Worm (Caenorhabditis elegans) whole organism, L4 larva: ENCODE measurements around the gene ZK84.1.
A peak's percentile ranks its signal among the peaks of the same experiment; 100 is the strongest.

Source experiments
- F10B5.3 ChIP-seq: sonication (generic microtip); optimal IDR thresholded peaks from 2 replicates; lab custom pipeline; 2016; ENCODE audit warnings: mild to moderate bottlenecking, missing genetic modification characterization, missing compliant biosample characterization
- F44E2.7 ChIP-seq: fragments of 200-800 bp; sonication (Bioruptor generic); IDR thresholded peaks from 2 replicates; pipeline ENCODE4 v2.1.2; 2022; ENCODE audit warnings: missing genetic modification characterization, missing compliant biosample characterization
- Y48G9A.11 ChIP-seq: fragments of 200-800 bp; sonication (Bioruptor generic); IDR thresholded peaks from 2 replicates; pipeline ENCODE4 v1.3.6; 2022; ENCODE audit warnings: missing genetic modification reagents, missing genetic modification characterization, missing compliant biosample characterization
- ZK337.2 ChIP-seq: fragments of 200-800 bp; sonication (Bioruptor generic); IDR thresholded peaks from 2 replicates; pipeline ENCODE4 v1.3.6; 2022; ENCODE audit warnings: missing genetic modification reagents, missing genetic modification characterization, missing compliant biosample characterization
- aha-1 ChIP-seq: fragments of 150-350 bp; peaks from one replicate; lab custom pipeline; 2014; ENCODE audit warnings: missing biosample characterization, missing genetic modification characterization
- ama-1 ChIP-seq: fragments of 150-350 bp; optimal IDR thresholded peaks from 2 replicates; lab custom pipeline; 2014; ENCODE audit warnings: inconsistent platforms, mixed read lengths
- attf-4 ChIP-seq: sonication (generic microtip); optimal IDR thresholded peaks from 3 replicates; lab custom pipeline; 2017; ENCODE audit warnings: missing biosample characterization, missing genetic modification characterization
- ceh-20 ChIP-seq: fragments of 200-800 bp; sonication (Bioruptor generic); IDR thresholded peaks from 2 replicates; pipeline ENCODE4 v1.3.6; 2022; ENCODE audit warnings: missing genetic modification reagents, missing genetic modification characterization, missing compliant biosample characterization
- ceh-28 ChIP-seq: fragments of 150-350 bp; optimal IDR thresholded peaks from 2 replicates; lab custom pipeline; 2014; ENCODE audit warnings: missing biosample characterization, missing genetic modification reagents, missing genetic modification characterization
- ceh-32 ChIP-seq: sonication (generic microtip); optimal IDR thresholded peaks from 2 replicates; lab custom pipeline; 2016; ENCODE audit warnings: mild to moderate bottlenecking, missing genetic modification characterization, missing compliant biosample characterization; ENCODE audit not compliant: poor library complexity
- ceh-44 ChIP-seq: fragments of 200-800 bp; sonication (Bioruptor generic); IDR thresholded peaks from 2 replicates; pipeline ENCODE4 v1.3.6; 2022; ENCODE audit warnings: missing genetic modification reagents, missing genetic modification characterization, missing compliant biosample characterization
- ces-1 ChIP-seq: fragments of 150-350 bp; sonication (generic microtip); optimal IDR thresholded peaks from 4 replicates; lab custom pipeline; 2014; ENCODE audit warnings: missing biosample characterization, missing genetic modification reagents, missing genetic modification characterization
- cey-2 ChIP-seq: sonication (generic microtip); optimal IDR thresholded peaks from 3 replicates; lab custom pipeline; 2017; ENCODE audit warnings: missing genetic modification characterization, mild to moderate bottlenecking, missing compliant biosample characterization, antibody characterized with exemption, borderline replicate concordance; ENCODE audit not compliant: insufficient read depth
- daf-19 ChIP-seq: fragments of 200-800 bp; sonication (Bioruptor generic); conservative IDR thresholded peaks from 2 replicates; pipeline ENCODE4 v1.3.6; 2022; ENCODE audit warnings: missing genetic modification characterization, missing compliant biosample characterization
- daf-8 ChIP-seq: fragments of 200-800 bp; sonication (Bioruptor generic); IDR thresholded peaks from 2 replicates; pipeline ENCODE4 v1.3.6; 2022; ENCODE audit warnings: missing genetic modification characterization, missing compliant biosample characterization
- dmd-6 ChIP-seq: fragments of 200-800 bp; sonication (Bioruptor generic); IDR thresholded peaks from 2 replicates; pipeline ENCODE4 v1.3.6; 2022; ENCODE audit warnings: missing genetic modification reagents, missing genetic modification characterization, missing compliant biosample characterization
- dmd-9 ChIP-seq: fragments of 200-800 bp; sonication (Bioruptor generic); IDR thresholded peaks from 2 replicates; pipeline ENCODE4 v1.3.6; 2022; ENCODE audit warnings: missing genetic modification reagents, missing genetic modification characterization, missing compliant biosample characterization
- duxl-1 ChIP-seq: sonication (generic microtip); optimal IDR thresholded peaks from 2 replicates; lab custom pipeline; 2016; ENCODE audit warnings: mild to moderate bottlenecking, missing genetic modification characterization, moderate library complexity, missing compliant biosample characterization; ENCODE audit not compliant: poor library complexity
- egl-27 ChIP-seq: sonication (generic microtip); optimal IDR thresholded peaks from 3 replicates; lab custom pipeline; 2017; ENCODE audit warnings: missing biosample characterization, missing genetic modification reagents, missing genetic modification characterization
- egl-43 ChIP-seq: fragments of 200-800 bp; sonication (Bioruptor generic); IDR thresholded peaks from 2 replicates; pipeline ENCODE4 v1.3.6; 2022; ENCODE audit warnings: missing genetic modification reagents, missing genetic modification characterization, missing compliant biosample characterization
- hlh-11 ChIP-seq: fragments of 200-800 bp; sonication (Bioruptor generic); optimal IDR thresholded peaks from 2 replicates; lab custom pipeline; 2018; ENCODE audit warnings: mild to moderate bottlenecking, missing genetic modification characterization, missing compliant biosample characterization
- hlh-30 ChIP-seq: sonication (generic microtip); optimal IDR thresholded peaks from 2 replicates; lab custom pipeline; 2017; ENCODE audit warnings: antibody characterized with exemption, mild to moderate bottlenecking, missing genetic modification characterization, missing compliant biosample characterization; ENCODE audit not compliant: insufficient read depth
- hmg-1.1 ChIP-seq: fragments of 200-800 bp; sonication (Bioruptor generic); IDR thresholded peaks from 2 replicates; pipeline ENCODE4 v1.3.6; 2022; ENCODE audit warnings: missing genetic modification reagents, missing genetic modification characterization, missing compliant biosample characterization
- lin-15B ChIP-seq: fragments of 150-350 bp; sonication (generic microtip); optimal IDR thresholded peaks from 3 replicates; lab custom pipeline; 2014; ENCODE audit warnings: missing biosample characterization, missing genetic modification characterization
- lin-29 ChIP-seq: fragments of 200-800 bp; sonication (Bioruptor generic); IDR thresholded peaks from 2 replicates; pipeline ENCODE4 v1.3.6; 2022; ENCODE audit warnings: missing genetic modification reagents, missing genetic modification characterization, missing compliant biosample characterization
- lsy-2 ChIP-seq, 2 experiments: fragments of 150-350 bp in 1 of 2; sonication (generic microtip) in 1 of 2; optimal IDR thresholded peaks; 2 replicates each; lab custom pipeline; 2014 to 2017; ENCODE audit warnings: missing biosample characterization in 2 of 2, missing genetic modification characterization in 2 of 2
- madf-5 ChIP-seq, 2 experiments: fragments of 200-800 bp; sonication (Bioruptor generic); IDR thresholded peaks; 2 replicates each; pipeline ENCODE4 v1.3.6; 2022; ENCODE audit warnings: missing compliant biosample characterization in 2 of 2, missing genetic modification characterization in 2 of 2
- mdt-29 ChIP-seq: fragments of 200-800 bp; sonication (Bioruptor generic); IDR thresholded peaks from 2 replicates; pipeline ENCODE4 v1.3.6; 2022; ENCODE audit warnings: missing genetic modification reagents, missing genetic modification characterization, missing compliant biosample characterization
- mep-1 ChIP-seq: fragments of 150-350 bp; sonication (generic microtip); optimal IDR thresholded peaks from 3 replicates; lab custom pipeline; 2014; ENCODE audit warnings: missing biosample characterization, missing genetic modification characterization
- mes-2 ChIP-seq: sonication (generic microtip); optimal IDR thresholded peaks from 2 replicates; lab custom pipeline; 2016; ENCODE audit warnings: missing genotype, mild to moderate bottlenecking, missing genetic modification characterization, missing compliant biosample characterization; ENCODE audit not compliant: poor library complexity, severe bottlenecking
- mxl-3 ChIP-seq: fragments of 200-800 bp; sonication (Bioruptor generic); optimal IDR thresholded peaks from 2 replicates; lab custom pipeline; 2018; ENCODE audit warnings: mild to moderate bottlenecking, missing genetic modification characterization, missing compliant biosample characterization
- nhr-10 ChIP-seq: fragments of 150-350 bp; optimal IDR thresholded peaks from 2 replicates; lab custom pipeline; 2014; ENCODE audit warnings: missing biosample characterization, missing genetic modification characterization
- nhr-11 ChIP-seq: fragments of 150-350 bp; optimal IDR thresholded peaks from 2 replicates; lab custom pipeline; 2014; ENCODE audit warnings: missing biosample characterization, missing genetic modification characterization
- nhr-42 ChIP-seq: fragments of 200-800 bp; sonication (Bioruptor generic); IDR thresholded peaks from 2 replicates; pipeline ENCODE4 v1.3.6; 2022; ENCODE audit warnings: missing genetic modification characterization, missing compliant biosample characterization
- nhr-6 ChIP-seq: fragments of 150-350 bp; optimal IDR thresholded peaks from 2 replicates; lab custom pipeline; 2014; ENCODE audit warnings: missing biosample characterization, missing genetic modification characterization
- nhr-77 ChIP-seq: fragments of 150-350 bp; optimal IDR thresholded peaks from 2 replicates; lab custom pipeline; 2014; ENCODE audit warnings: missing biosample characterization, missing genetic modification characterization
- pha-4 ChIP-seq, 2 experiments: fragments of 150-350 bp in 1 of 2; fragments of 200-800 bp in 1 of 2; sonication (Bioruptor generic) in 1 of 2; IDR thresholded peaks in 1 of 2; optimal IDR thresholded peaks in 1 of 2; 2 replicates each; pipeline versions ENCODE4 v1.3.6 to Lab custom; 2014 to 2022; ENCODE audit warnings: missing genetic modification characterization in 2 of 2, missing genetic modification reagents in 2 of 2, missing biosample characterization in 1 of 2, missing compliant biosample characterization in 1 of 2
- saeg-2 ChIP-seq: fragments of 200-800 bp; sonication (Bioruptor generic); IDR thresholded peaks from 2 replicates; pipeline ENCODE4 v1.3.6; 2022; ENCODE audit warnings: missing genetic modification reagents, missing genetic modification characterization, missing compliant biosample characterization
- sdz-12 ChIP-seq: fragments of 200-800 bp; sonication (Bioruptor generic); optimal IDR thresholded peaks from 2 replicates; lab custom pipeline; 2018; ENCODE audit warnings: mild to moderate bottlenecking, missing genetic modification characterization, missing compliant biosample characterization
- set-16 ChIP-seq: fragments of 200-800 bp; sonication (Bioruptor generic); IDR thresholded peaks from 2 replicates; pipeline ENCODE4 v1.3.6; 2022; ENCODE audit warnings: missing genetic modification reagents, missing genetic modification characterization, missing compliant biosample characterization
- skn-1 ChIP-seq: fragments of 150-350 bp; optimal IDR thresholded peaks from 2 replicates; lab custom pipeline; 2014; ENCODE audit warnings: missing biosample characterization, missing genetic modification characterization
- snpc-1.2 ChIP-seq: fragments of 200-800 bp; sonication (Bioruptor generic); IDR thresholded peaks from 2 replicates; pipeline ENCODE4 v1.3.6; 2022; ENCODE audit warnings: missing genetic modification reagents, missing genetic modification characterization, missing compliant biosample characterization
- spr-1 ChIP-seq: sonication (generic microtip); optimal IDR thresholded peaks from 2 replicates; lab custom pipeline; 2016; ENCODE audit warnings: mild to moderate bottlenecking, missing genetic modification characterization, missing compliant biosample characterization
- tag-97 ChIP-seq: fragments of 200-800 bp; sonication (Bioruptor generic); IDR thresholded peaks from 2 replicates; pipeline ENCODE4 v1.3.6; 2022; ENCODE audit warnings: missing genetic modification characterization, missing compliant biosample characterization
- tra-1 ChIP-seq: fragments of 200-800 bp; sonication (Bioruptor generic); IDR thresholded peaks from 2 replicates; pipeline ENCODE4 v1.3.6; 2022; ENCODE audit warnings: missing genetic modification reagents, missing genetic modification characterization, missing compliant biosample characterization
- unc-62 ChIP-seq, 3 experiments: fragments of 150-350 bp in 1 of 3; sonication (generic microtip); optimal IDR thresholded peaks in 2 of 3; peaks in 1 of 3; 1 replicate in 1 of 3; 2 replicates in 2 of 3; lab custom pipeline; 2014 to 2017; ENCODE audit warnings: missing biosample characterization in 3 of 3, missing genetic modification characterization in 3 of 3, missing genetic modification reagents in 3 of 3, missing genotype in 1 of 3
- zfp-2 ChIP-seq: sonication (generic microtip); optimal IDR thresholded peaks from 2 replicates; lab custom pipeline; 2016; ENCODE audit warnings: mild to moderate bottlenecking, missing genetic modification characterization, missing compliant biosample characterization
- ztf-11 ChIP-seq: fragments of 150-350 bp; optimal IDR thresholded peaks from 2 replicates; lab custom pipeline; 2014; ENCODE audit warnings: missing biosample characterization, missing genetic modification characterization

ZK84.1 gene

ce11 chrII:6045048-6045447 is 24.6 kb downstream of the ZK84.1 start, which contains the start of gene R12C12.5:
R12C12.5 (minus strand) TSS chrII:6045148.
- TF ChIP-seq nhr-6 (no peak), cey-2 (tag; lab: Kevin White, UChicago) (no peak), ces-1 (GFP tag; lab: Kevin White, UChicago) (no peak), spr-1 (tag; lab: Kevin White, UChicago) (no peak), daf-19 (GFP tag; lab: Robert Waterston, UW) (no peak), ZK337.2 (GFP tag; lab: Robert Waterston, UW) (no peak), nhr-77 (tag; lab: Kevin White, UChicago) (no peak), tra-1 (GFP tag; lab: Robert Waterston, UW) (no peak)

- no peak for TF ChIP-seq mxl-3 (GFP tag; lab: Kevin White, UChicago)
- TF ChIP-seq mdt-29 (GFP tag; lab: Robert Waterston, UW) = no peak
- TF ChIP-seq madf-5 (GFP tag; IDR thresholded peaks at IDR 0.05; lab: Robert Waterston, UW) = no peak
- peak; percentile 54 for TF ChIP-seq aha-1 (tag; lab: Kevin White, UChicago)
- no peak for TF ChIP-seq egl-43
- TF ChIP-seq hlh-11 (tag; lab: Kevin White, UChicago) = no peak
- no peak for TF ChIP-seq ceh-20 (GFP tag; lab: Robert Waterston, UW)
- TF ChIP-seq dmd-6 (GFP tag; lab: Robert Waterston, UW) = no peak
- TF ChIP-seq zfp-2 (tag; lab: Kevin White, UChicago) = no peak
- TF ChIP-seq lin-29 (GFP tag; lab: Robert Waterston, UW) = no peak
- no peak for TF ChIP-seq nhr-42 (GFP tag; lab: Robert Waterston, UW)
- no peak for TF ChIP-seq daf-8 (GFP tag; lab: Robert Waterston, UW)
- TF ChIP-seq hmg-1.1 (GFP tag; lab: Robert Waterston, UW) = peak; percentile 46; the same call in 1 of the 2 replicates
- TF ChIP-seq nhr-11 (tag; lab: Kevin White, UChicago) = no peak
- peak; percentile 13 for TF ChIP-seq hlh-30 (tag; lab: Kevin White, UChicago)
- no peak for TF ChIP-seq lin-15B (tag; lab: Kevin White, UChicago)
- no peak for TF ChIP-seq ceh-32 (tag; lab: Kevin White, UChicago)
- no peak for TF ChIP-seq tra-1 (GFP tag; lab: Robert Waterston, UW)
- TF ChIP-seq nhr-10 (tag; lab: Kevin White, UChicago) = no peak
- no peak for TF ChIP-seq pha-4 (GFP tag; IDR thresholded peaks at IDR 0.05; lab: Robert Waterston, UW)
- no peak for TF ChIP-seq pha-4 (tag; optimal IDR thresholded peaks at IDR 0.05; lab: Kevin White, UChicago)
- no peak for TF ChIP-seq snpc-1.2 (GFP tag; lab: Robert Waterston, UW)
- TF ChIP-seq F44E2.7 (GFP tag; lab: Robert Waterston, UW) = no peak
- TF ChIP-seq egl-27 (tag; lab: Kevin White, UChicago) = no peak
- TF ChIP-seq duxl-1 (tag; lab: Kevin White, UChicago) = no peak
- TF ChIP-seq ceh-28 (tag; lab: Kevin White, UChicago) = no peak
- TF ChIP-seq saeg-2 (GFP tag; lab: Robert Waterston, UW) = no peak
- TF ChIP-seq mep-1 = no peak
- no peak for TF ChIP-seq ztf-11
- TF ChIP-seq F10B5.3 = no peak
- no peak for TF ChIP-seq attf-4 (tag; lab: Kevin White, UChicago)
- peak in 1 of 2 experiments; percentile 31 for TF ChIP-seq lsy-2 (tag; optimal IDR thresholded peaks at IDR 0.05; lab: Kevin White, UChicago)
- TF ChIP-seq Y48G9A.11 (GFP tag; lab: Robert Waterston, UW) = no peak
- TF ChIP-seq dmd-9 (GFP tag; lab: Robert Waterston, UW) = no peak
- no peak for TF ChIP-seq ama-1 (lab: Kevin White, UChicago)
- no peak for TF ChIP-seq ceh-44 (GFP tag; lab: Robert Waterston, UW)
- no peak for TF ChIP-seq set-16 (GFP tag; lab: Robert Waterston, UW)
- peak in 1 of 2 experiments; percentile 62 for TF ChIP-seq unc-62 (GFP tag; optimal IDR thresholded peaks at IDR 0.05 in 1 of 2; lab: Kevin White, UChicago)
- no peak for TF ChIP-seq unc-62 (tag; optimal IDR thresholded peaks at IDR 0.05; lab: Kevin White, UChicago)
- no peak for TF ChIP-seq skn-1 (tag; lab: Kevin White, UChicago)
- peak; percentile 56 for TF ChIP-seq mes-2 (tag; lab: Kevin White, UChicago)
- TF ChIP-seq tag-97 (GFP tag; lab: Robert Waterston, UW) = no peak
- no peak for TF ChIP-seq sdz-12 (GFP tag; lab: Kevin White, UChicago)
These were observed 25.7 kb downstream of the ZK84.1 start for ce11 chrII:6046023-6046631.
